Fruit fly (Drosophila melanogaster) whole organism, wandering third instar larva: ENCODE measurements around the gene CG17564.

Experiments used
- Dfd ChIP-seq: fragments of >200 bp; optimal IDR thresholded peaks from 2 replicates; lab custom pipeline; 2017; ENCODE audit warnings: missing biosample characterization, missing genetic modification characterization
- psq ChIP-seq: fragments of 200-800 bp; sonication (Bioruptor generic); optimal IDR thresholded peaks from 3 replicates; lab custom pipeline; 2017; ENCODE audit warnings: missing biosample characterization, mild to moderate bottlenecking, missing genetic modification characterization, moderate library complexity
- usp ChIP-seq: fragments of >200 bp; optimal IDR thresholded peaks from 2 replicates; lab custom pipeline; 2017; ENCODE audit warnings: missing biosample characterization, missing genetic modification characterization

DNA sequence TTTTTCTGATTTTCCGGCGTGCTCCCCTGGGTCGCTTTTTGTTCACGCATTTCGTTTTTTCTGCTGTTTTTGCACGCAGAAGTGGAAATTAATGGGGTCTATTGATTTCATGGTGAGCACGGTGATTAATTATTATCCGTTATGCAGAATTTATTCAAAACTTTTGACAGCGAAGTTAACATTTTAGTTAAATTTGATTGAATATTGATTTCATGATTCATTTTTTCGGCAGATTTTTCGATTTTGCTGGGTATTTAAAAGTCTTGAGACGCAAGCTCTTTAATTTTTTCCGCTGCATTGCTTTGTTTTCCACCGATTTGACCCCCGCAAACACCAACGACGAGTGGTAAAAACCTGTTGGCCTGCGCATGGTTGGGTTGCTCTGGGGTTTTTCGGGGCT is 47.3 kb downstream of the CG17564 start:
- TF ChIP-seq Dfd (GFP tag; lab: Kevin White, UChicago) (no peak), usp (GFP tag; lab: Kevin White, UChicago) (no peak), psq (GFP tag; lab: Kevin White, UChicago) (no peak)
